Worm (Caenorhabditis elegans) whole organism, early embryonic: Measurements from ENCODE around the gene nas-39.

Experiments used
- B0310.2 ChIP-seq: sonication (generic microtip); optimal IDR thresholded peaks from 2 replicates; lab custom pipeline; 2016; ENCODE audit warnings: mild to moderate bottlenecking, missing genetic modification characterization, missing compliant biosample characterization
- F13C5.2 ChIP-seq: sonication (generic microtip); optimal IDR thresholded peaks from 2 replicates; lab custom pipeline; 2017; ENCODE audit warnings: mild to moderate bottlenecking, missing genetic modification characterization, inconsistent platforms, missing compliant biosample characterization
- aly-1 ChIP-seq: sonication (generic microtip); optimal IDR thresholded peaks from 2 replicates; lab custom pipeline; 2016; ENCODE audit warnings: missing genetic modification characterization, missing compliant biosample characterization
- ama-1 ChIP-seq: fragments of 150-350 bp; optimal IDR thresholded peaks from 2 replicates; lab custom pipeline; 2014
- ceh-13 ChIP-seq: fragments of 200-800 bp; sonication (Bioruptor generic); optimal IDR thresholded peaks from 2 replicates; lab custom pipeline; 2018; ENCODE audit warnings: mild to moderate bottlenecking, missing genetic modification characterization, missing compliant biosample characterization
- ceh-36 ChIP-seq: sonication (generic microtip); optimal IDR thresholded peaks from 2 replicates; lab custom pipeline; 2016; ENCODE audit warnings: missing genetic modification characterization, inconsistent platforms, missing compliant biosample characterization
- ets-7 ChIP-seq: sonication (generic microtip); optimal IDR thresholded peaks from 2 replicates; lab custom pipeline; 2016; ENCODE audit warnings: missing genotype, missing genetic modification characterization, missing compliant biosample characterization
- flt-1 ChIP-seq: fragments of 200-800 bp; sonication (Bioruptor generic); IDR thresholded peaks from 2 replicates; pipeline ENCODE4 v1.3.6; 2022; ENCODE audit warnings: missing genetic modification characterization, missing compliant biosample characterization
- hmbx-1 ChIP-seq: sonication (generic microtip); optimal IDR thresholded peaks from 2 replicates; lab custom pipeline; 2016; ENCODE audit warnings: mild to moderate bottlenecking, missing genetic modification characterization, missing compliant biosample characterization
- hmg-4 ChIP-seq: fragments of 200-800 bp; sonication (Bioruptor generic); optimal IDR thresholded peaks from 2 replicates; lab custom pipeline; 2018; ENCODE audit warnings: mild to moderate bottlenecking, missing genetic modification characterization, missing compliant biosample characterization
- hnd-1 ChIP-seq: sonication (generic microtip); optimal IDR thresholded peaks from 2 replicates; lab custom pipeline; 2016; ENCODE audit warnings: missing genetic modification characterization, missing compliant biosample characterization
- pes-1 ChIP-seq: fragments of 200-800 bp; sonication (Bioruptor generic); IDR thresholded peaks from 2 replicates; pipeline ENCODE4 v1.3.6; 2022; ENCODE audit warnings: missing genetic modification reagents, missing genetic modification characterization, missing compliant biosample characterization
- scrt-1 ChIP-seq: fragments of 200-800 bp; sonication (Bioruptor generic); IDR thresholded peaks from 2 replicates; pipeline ENCODE4 v1.3.6; 2022; ENCODE audit warnings: missing genetic modification characterization, missing compliant biosample characterization
- sea-1 ChIP-seq: fragments of 200-800 bp; sonication (Bioruptor generic); conservative IDR thresholded peaks from 2 replicates; pipeline ENCODE4 v1.3.6; 2022; ENCODE audit warnings: missing genetic modification characterization, missing compliant biosample characterization
- tbx-11 ChIP-seq: fragments of 200-800 bp; sonication (Bioruptor generic); IDR thresholded peaks from 2 replicates; pipeline ENCODE4 v1.3.6; 2022; ENCODE audit warnings: missing genetic modification characterization, missing compliant biosample characterization
- tbx-37 ChIP-seq: fragments of 200-800 bp; sonication (Bioruptor generic); conservative IDR thresholded peaks from 2 replicates; pipeline ENCODE4 v1.3.6; 2022; ENCODE audit warnings: missing genetic modification reagents, missing genetic modification characterization, missing compliant biosample characterization
- tra-4 ChIP-seq: sonication (generic microtip); optimal IDR thresholded peaks from 2 replicates; lab custom pipeline; 2017; ENCODE audit warnings: missing genetic modification characterization, missing compliant biosample characterization

The nas-39 gene

ce11 chrX:16457113-16457512, 386 bp downstream of the nas-39 start:
- TF ChIP-seq hmg-4 (GFP tag; lab: Kevin White, UChicago): peak; percentile 48
- no peak for TF ChIP-seq pes-1 (GFP tag; lab: Robert Waterston, UW)
- TF ChIP-seq F13C5.2 (tag; lab: Kevin White, UChicago): no peak

ce11 chrX:16461319-16461718, 4.6 kb downstream of the nas-39 start:
- TF ChIP-seq tra-4 (tag; lab: Kevin White, UChicago) (no peak), flt-1 (GFP tag; lab: Robert Waterston, UW) (peak; percentile 41; the same call in 1 of the 2 replicates), pes-1 (GFP tag; lab: Robert Waterston, UW) (peak; percentile 33; the same call in 1 of the 2 replicates)

DNA sequence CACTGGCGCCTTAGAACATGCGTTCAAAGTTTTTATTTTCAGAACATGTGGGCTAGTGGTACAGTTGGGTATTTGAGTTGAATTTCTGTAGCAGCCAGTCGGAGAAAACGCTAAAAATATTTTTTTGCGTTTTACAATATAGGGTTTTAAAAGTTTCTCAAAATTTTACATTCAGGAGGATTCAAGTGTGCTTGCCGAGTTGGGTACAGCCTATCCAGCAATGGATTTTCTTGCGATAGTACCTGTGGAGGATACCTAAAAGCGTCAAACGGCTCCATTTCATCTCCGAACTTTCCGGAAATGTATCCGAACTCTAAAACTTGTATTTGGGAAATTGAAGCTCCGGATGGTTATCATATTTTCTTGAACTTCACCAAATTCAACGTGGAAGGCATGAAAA, 9.4 kb downstream of the nas-39 start:
- TF ChIP-seq ceh-13 (GFP tag; lab: Kevin White, UChicago) (no peak), F13C5.2 (tag; lab: Kevin White, UChicago) (no peak), aly-1 (tag; lab: Kevin White, UChicago) (no peak), tra-4 (tag; lab: Kevin White, UChicago) (no peak), hnd-1 (no peak), tbx-11 (GFP tag; lab: Robert Waterston, UW) (no peak), hmbx-1 (tag; lab: Kevin White, UChicago) (no peak)

DNA sequence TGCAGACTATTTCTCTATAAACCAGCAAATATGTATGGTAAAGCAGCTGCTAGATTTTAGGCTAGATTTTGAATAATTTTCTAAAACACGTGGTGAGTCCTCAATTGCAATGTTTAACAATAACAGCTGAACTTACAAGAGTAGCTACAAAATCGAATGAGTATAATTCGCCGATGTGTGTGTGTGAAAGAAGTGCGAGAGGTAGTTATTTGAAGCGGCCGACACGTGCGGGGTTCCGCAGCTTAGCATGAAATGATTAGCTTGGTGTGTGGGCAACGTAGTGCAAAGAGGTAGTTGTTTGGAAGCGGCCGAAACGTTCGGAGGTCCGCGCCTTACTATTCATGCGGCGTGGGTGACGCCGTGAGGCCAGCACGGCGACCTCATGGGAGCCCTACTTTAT, 12.1 kb downstream of the nas-39 start:
- no peak for TF ChIP-seq tra-4 (tag; lab: Kevin White, UChicago)
- no peak for TF ChIP-seq scrt-1 (GFP tag; lab: Robert Waterston, UW)
- no peak for TF ChIP-seq tbx-11 (GFP tag; lab: Robert Waterston, UW)
- no peak for TF ChIP-seq ceh-36
- no peak for TF ChIP-seq B0310.2 (tag; lab: Kevin White, UChicago)
- TF ChIP-seq tbx-37 (GFP tag; lab: Robert Waterston, UW): no peak
- TF ChIP-seq ama-1: no peak
- TF ChIP-seq flt-1 (GFP tag; lab: Robert Waterston, UW): no peak
- TF ChIP-seq F13C5.2 (tag; lab: Kevin White, UChicago): no peak
- TF ChIP-seq pes-1 (GFP tag; lab: Robert Waterston, UW): no peak
- no peak for TF ChIP-seq hnd-1
- no peak for TF ChIP-seq hmbx-1 (tag; lab: Kevin White, UChicago)
- TF ChIP-seq aly-1 (tag; lab: Kevin White, UChicago): no peak
- no peak for TF ChIP-seq hmg-4 (GFP tag; lab: Kevin White, UChicago)
- no peak for TF ChIP-seq sea-1 (GFP tag; lab: Robert Waterston, UW)
- no peak for TF ChIP-seq ceh-13 (GFP tag; lab: Kevin White, UChicago)
- TF ChIP-seq ets-7 (tag; lab: Kevin White, UChicago): no peak

DNA sequence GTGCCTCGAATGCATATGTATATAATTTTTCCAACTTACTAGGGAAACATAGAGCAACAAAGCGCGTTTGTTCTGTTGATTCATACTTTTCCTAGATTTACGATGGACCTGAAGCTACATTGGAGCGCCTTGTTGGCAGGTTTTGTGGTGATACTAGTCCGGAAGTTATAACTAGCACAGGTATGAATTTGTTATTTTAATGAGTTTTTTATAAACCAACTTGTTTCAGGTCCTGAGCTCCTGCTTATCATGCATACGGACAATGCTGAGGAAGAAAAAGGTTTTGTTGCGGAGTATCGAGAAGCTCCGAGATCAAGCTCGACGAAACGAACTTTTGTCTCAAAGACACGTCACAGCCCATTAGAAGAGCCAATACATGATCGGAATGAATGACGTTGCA, 14.0 kb downstream of the nas-39 start, which contains the start of gene F38E9.1:
TSS of gene F38E9.1 (plus strand) at position 301 of the 400 bp plus-strand sequence.
- no peak for TF ChIP-seq aly-1 (tag; lab: Kevin White, UChicago)
- no peak for TF ChIP-seq tbx-37 (GFP tag; lab: Robert Waterston, UW)
- no peak for TF ChIP-seq B0310.2 (tag; lab: Kevin White, UChicago)
- no peak for TF ChIP-seq hmg-4 (GFP tag; lab: Kevin White, UChicago)
- TF ChIP-seq tra-4 (tag; lab: Kevin White, UChicago): no peak
- no peak for TF ChIP-seq sea-1 (GFP tag; lab: Robert Waterston, UW)

- no peak for TF ChIP-seq tbx-37 (GFP tag; lab: Robert Waterston, UW)
- no peak for TF ChIP-seq hmg-4 (GFP tag; lab: Kevin White, UChicago)
- no peak for TF ChIP-seq ceh-13 (GFP tag; lab: Kevin White, UChicago)
- TF ChIP-seq tbx-11 (GFP tag; lab: Robert Waterston, UW): no peak
- no peak for TF ChIP-seq scrt-1 (GFP tag; lab: Robert Waterston, UW)
- no peak for TF ChIP-seq ama-1
- no peak for TF ChIP-seq hnd-1
- TF ChIP-seq B0310.2 (tag; lab: Kevin White, UChicago): no peak
- no peak for TF ChIP-seq hmbx-1 (tag; lab: Kevin White, UChicago)
- TF ChIP-seq flt-1 (GFP tag; lab: Robert Waterston, UW): no peak
- TF ChIP-seq pes-1 (GFP tag; lab: Robert Waterston, UW): no peak
- TF ChIP-seq ets-7 (tag; lab: Kevin White, UChicago): no peak
- TF ChIP-seq aly-1 (tag; lab: Kevin White, UChicago): no peak
- TF ChIP-seq tra-4 (tag; lab: Kevin White, UChicago): no peak
- no peak for TF ChIP-seq F13C5.2 (tag; lab: Kevin White, UChicago)
- TF ChIP-seq ceh-36: no peak
- TF ChIP-seq sea-1 (GFP tag; lab: Robert Waterston, UW): no peak
These were observed 23.5 kb downstream of the nas-39 start for ce11 chrX:16480232-16480631.

ce11 chrX:16481026-16481425, 24.3 kb downstream of the nas-39 start:
- TF ChIP-seq hmbx-1 (tag; lab: Kevin White, UChicago) (no peak), B0310.2 (tag; lab: Kevin White, UChicago) (no peak), flt-1 (GFP tag; lab: Robert Waterston, UW) (no peak), ceh-36 (no peak), hnd-1 (no peak), pes-1 (GFP tag; lab: Robert Waterston, UW) (no peak), tra-4 (tag; lab: Kevin White, UChicago) (no peak), aly-1 (tag; lab: Kevin White, UChicago) (no peak), ceh-13 (GFP tag; lab: Kevin White, UChicago) (no peak), hmg-4 (GFP tag; lab: Kevin White, UChicago) (no peak), tbx-37 (GFP tag; lab: Robert Waterston, UW) (no peak), F13C5.2 (tag; lab: Kevin White, UChicago) (no peak)

DNA sequence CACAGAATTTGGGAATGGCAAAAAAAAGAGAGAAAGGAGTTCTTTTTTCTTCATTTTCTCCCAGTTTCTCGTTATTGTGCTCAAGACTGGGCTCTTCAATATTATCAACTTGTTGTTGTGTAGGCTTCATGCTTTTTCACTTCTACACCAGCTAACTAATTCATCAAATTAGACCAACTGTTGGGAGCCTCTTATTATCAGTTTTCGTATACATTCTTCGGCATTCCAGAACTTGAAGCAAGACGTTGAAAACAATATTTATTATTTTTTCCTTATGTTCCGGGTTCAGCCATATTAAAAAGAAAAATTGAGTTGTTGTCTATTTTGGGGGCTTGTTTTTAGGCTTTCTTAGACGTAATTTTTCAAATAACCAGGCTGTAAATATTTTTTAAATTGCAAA, 26.2 kb downstream of the nas-39 start:
- TF ChIP-seq aly-1 (tag; lab: Kevin White, UChicago) (no peak), tbx-37 (GFP tag; lab: Robert Waterston, UW) (no peak), tbx-11 (GFP tag; lab: Robert Waterston, UW) (no peak), hmbx-1 (tag; lab: Kevin White, UChicago) (no peak), ceh-36 (no peak), tra-4 (tag; lab: Kevin White, UChicago) (no peak)
